Fruit fly (Drosophila melanogaster) whole organism, embryonic: ENCODE data around the gene Nepl3.

Experiments
- Bdp1 ChIP-seq: fragments of 200-800 bp; sonication (Bioruptor generic); optimal IDR thresholded peaks from 3 replicates; lab custom pipeline; 2016; ENCODE audit warnings: missing biosample characterization, missing genetic modification characterization
- CG11504 ChIP-seq: fragments of 200-800 bp; sonication (Bioruptor generic); optimal IDR thresholded peaks from 3 replicates; lab custom pipeline; 2019; ENCODE audit warnings: missing biosample characterization, mild to moderate bottlenecking, missing genetic modification characterization, moderate library complexity
- CG11696 ChIP-seq: fragments of 200-800 bp; sonication (Bioruptor generic); IDR thresholded peaks from 2 replicates; pipeline ENCODE4 v1.3.6; 2022; ENCODE audit warnings: missing biosample characterization, missing genetic modification characterization
- CG12391 ChIP-seq: fragments of 200-800 bp; sonication (Bioruptor generic); optimal IDR thresholded peaks from 3 replicates; lab custom pipeline; 2018; ENCODE audit warnings: missing biosample characterization, mild to moderate bottlenecking, missing genetic modification characterization, moderate library complexity
- CG13424 ChIP-seq: fragments of 200-800 bp; sonication (Bioruptor generic); optimal IDR thresholded peaks from 2 replicates; lab custom pipeline; 2019; ENCODE audit warnings: missing biosample characterization, mild to moderate bottlenecking, missing genetic modification characterization, moderate library complexity
- CG14710 ChIP-seq: fragments of 200-800 bp; sonication (Bioruptor generic); optimal IDR thresholded peaks from 3 replicates; lab custom pipeline; 2019; ENCODE audit warnings: missing biosample characterization, mild to moderate bottlenecking, missing genetic modification characterization, moderate library complexity
- CG15269 ChIP-seq: fragments of 200-800 bp; sonication (Bioruptor generic); optimal IDR thresholded peaks from 2 replicates; lab custom pipeline; 2018; ENCODE audit warnings: missing biosample characterization, mild to moderate bottlenecking, missing genetic modification characterization, moderate library complexity
- CG1529 ChIP-seq: fragments of 200-800 bp; sonication (Bioruptor generic); optimal IDR thresholded peaks from 3 replicates; lab custom pipeline; 2018; ENCODE audit warnings: missing biosample characterization, missing genetic modification characterization
- CG1602 ChIP-seq: fragments of 200-800 bp; sonication (Bioruptor generic); optimal IDR thresholded peaks from 3 replicates; lab custom pipeline; 2016; ENCODE audit warnings: missing biosample characterization, missing genetic modification characterization
- CG16815 ChIP-seq: fragments of 200-800 bp; sonication (Bioruptor generic); optimal IDR thresholded peaks from 3 replicates; lab custom pipeline; 2017; ENCODE audit warnings: missing biosample characterization, mild to moderate bottlenecking, missing genetic modification characterization
- CG16863 ChIP-seq: fragments of 200-800 bp; sonication (Bioruptor generic); optimal IDR thresholded peaks from 3 replicates; lab custom pipeline; 2016; ENCODE audit warnings: missing biosample characterization, missing genetic modification characterization
- CG17328 ChIP-seq: fragments of 200-800 bp; sonication (Bioruptor generic); IDR thresholded peaks from 2 replicates; pipeline ENCODE4 v1.3.6; 2022; ENCODE audit warnings: missing biosample characterization, missing genetic modification characterization
- CG17361 ChIP-seq: fragments of 200-800 bp; sonication (Bioruptor generic); IDR thresholded peaks from 3 replicates; pipeline ENCODE4 v1.3.6; 2022; ENCODE audit warnings: missing biosample characterization, missing genetic modification characterization
- CG17829 ChIP-seq: fragments of 200-800 bp; optimal IDR thresholded peaks from 2 replicates; lab custom pipeline; 2019; ENCODE audit warnings: missing biosample characterization, mild to moderate bottlenecking, missing genetic modification characterization, moderate library complexity
- CG18764 ChIP-seq: fragments of 200-800 bp; sonication (Bioruptor generic); optimal IDR thresholded peaks from 3 replicates; lab custom pipeline; 2016; ENCODE audit warnings: missing biosample characterization, missing genetic modification characterization
- CG2120 ChIP-seq: fragments of 200-800 bp; sonication (Bioruptor generic); optimal IDR thresholded peaks from 3 replicates; lab custom pipeline; 2016; ENCODE audit warnings: missing biosample characterization, missing genetic modification characterization
- CG2678 ChIP-seq: fragments of 200-800 bp; sonication (Bioruptor generic); optimal IDR thresholded peaks from 3 replicates; lab custom pipeline; 2019; ENCODE audit warnings: missing biosample characterization, mild to moderate bottlenecking, missing genetic modification characterization, moderate library complexity
- CG2712 ChIP-seq: fragments of 200-800 bp; optimal IDR thresholded peaks from 3 replicates; lab custom pipeline; 2019; ENCODE audit warnings: missing biosample characterization, mild to moderate bottlenecking, missing genetic modification characterization, moderate library complexity
- CG2875 ChIP-seq: fragments of 200-800 bp; sonication (Bioruptor generic); optimal IDR thresholded peaks from 2 replicates; lab custom pipeline; 2017; ENCODE audit warnings: missing biosample characterization, mild to moderate bottlenecking, missing genetic modification characterization, missing genetic modification reagents
- CG2889 ChIP-seq: fragments of 200-800 bp; sonication (Bioruptor generic); IDR thresholded peaks from 3 replicates; pipeline ENCODE4 v1.3.6; 2022; ENCODE audit warnings: missing biosample characterization, missing genetic modification characterization
- CG30403 ChIP-seq: fragments of 200-800 bp; sonication (Bioruptor generic); optimal IDR thresholded peaks from 3 replicates; lab custom pipeline; 2016; ENCODE audit warnings: missing biosample characterization, missing genetic modification characterization
- CG3407 ChIP-seq: fragments of 200-800 bp; sonication (Bioruptor generic); optimal IDR thresholded peaks from 2 replicates; lab custom pipeline; 2018; ENCODE audit warnings: missing biosample characterization, mild to moderate bottlenecking, missing genetic modification characterization
- CG42726 ChIP-seq: fragments of 200-800 bp; sonication (Bioruptor generic); IDR thresholded peaks from 2 replicates; pipeline ENCODE4 v1.3.6; 2022; ENCODE audit warnings: missing biosample characterization, missing genetic modification characterization; ENCODE audit not compliant: partially characterized antibody
- CG4854 ChIP-seq: fragments of 200-800 bp; sonication (Bioruptor generic); optimal IDR thresholded peaks from 2 replicates; lab custom pipeline; 2016; ENCODE audit warnings: missing biosample characterization, missing genetic modification characterization, inconsistent platforms
- CG7839 ChIP-seq: fragments of 200-800 bp; sonication (Bioruptor generic); optimal IDR thresholded peaks from 3 replicates; lab custom pipeline; 2018; ENCODE audit warnings: missing biosample characterization, mild to moderate bottlenecking, missing genetic modification characterization, moderate library complexity
- CG8281 ChIP-seq: fragments of 200-800 bp; sonication (Bioruptor generic); optimal IDR thresholded peaks from 2 replicates; lab custom pipeline; 2018; ENCODE audit warnings: missing biosample characterization, mild to moderate bottlenecking, missing genetic modification characterization, moderate library complexity
- CG9727 ChIP-seq: fragments of 200-800 bp; sonication (Bioruptor generic); optimal IDR thresholded peaks from 3 replicates; lab custom pipeline; 2017; ENCODE audit warnings: missing biosample characterization, mild to moderate bottlenecking, missing genetic modification characterization
- Fer3 ChIP-seq: fragments of 200-800 bp; sonication (Bioruptor generic); optimal IDR thresholded peaks from 2 replicates; lab custom pipeline; 2018; ENCODE audit warnings: missing biosample characterization, mild to moderate bottlenecking, missing genetic modification characterization, moderate library complexity
- Hr51 ChIP-seq, 2 experiments: fragments of 200-800 bp; sonication (Bioruptor generic); optimal IDR thresholded peaks; 2 replicates in 1 of 2; 3 replicates in 1 of 2; lab custom pipeline; 2016 to 2018; ENCODE audit warnings: missing biosample characterization in 2 of 2, missing genetic modification characterization in 2 of 2, mild to moderate bottlenecking in 1 of 2, moderate library complexity in 1 of 2
- NK7.1 ChIP-seq: fragments of 200-800 bp; sonication (Bioruptor generic); optimal IDR thresholded peaks from 3 replicates; lab custom pipeline; 2016; ENCODE audit warnings: missing biosample characterization, missing genetic modification characterization
- PHDP ChIP-seq: fragments of 200-800 bp; sonication (Bioruptor generic); optimal IDR thresholded peaks from 3 replicates; lab custom pipeline; 2018; ENCODE audit warnings: missing biosample characterization, mild to moderate bottlenecking, missing genetic modification characterization, moderate library complexity
- Sox102F ChIP-seq: fragments of 200-800 bp; sonication (Bioruptor generic); optimal IDR thresholded peaks from 2 replicates; lab custom pipeline; 2018; ENCODE audit warnings: missing biosample characterization, mild to moderate bottlenecking, missing genetic modification characterization, moderate library complexity
- Ssrp ChIP-seq: fragments of 200-800 bp; sonication (Bioruptor generic); optimal IDR thresholded peaks from 2 replicates; lab custom pipeline; 2018; ENCODE audit warnings: missing biosample characterization, mild to moderate bottlenecking, missing genetic modification characterization, moderate library complexity
- br ChIP-seq: fragments of >200 bp; optimal IDR thresholded peaks from 2 replicates; lab custom pipeline; 2017
- dimm ChIP-seq: fragments of 200-800 bp; sonication (Bioruptor generic); IDR thresholded peaks from 2 replicates; pipeline ENCODE4 v1.3.6; 2022; ENCODE audit warnings: missing biosample characterization, missing genetic modification characterization
- dmrt99B ChIP-seq: fragments of 200-800 bp; sonication (Bioruptor generic); optimal IDR thresholded peaks from 2 replicates; lab custom pipeline; 2018; ENCODE audit warnings: missing biosample characterization, mild to moderate bottlenecking, missing genetic modification characterization, moderate library complexity
- ems ChIP-seq: fragments of 200-800 bp; sonication (Bioruptor generic); optimal IDR thresholded peaks from 3 replicates; lab custom pipeline; 2016; ENCODE audit warnings: missing biosample characterization, missing genetic modification characterization
- grau ChIP-seq: fragments of 200-800 bp; optimal IDR thresholded peaks from 3 replicates; lab custom pipeline; 2019; ENCODE audit warnings: missing biosample characterization, mild to moderate bottlenecking, missing genetic modification characterization, moderate library complexity
- ken ChIP-seq: fragments of 200-800 bp; sonication (Bioruptor generic); IDR thresholded peaks from 3 replicates; pipeline ENCODE4 v1.3.6; 2022; ENCODE audit warnings: missing biosample characterization, missing genetic modification characterization
- nerfin-1 ChIP-seq: fragments of 200-800 bp; sonication (Bioruptor generic); optimal IDR thresholded peaks from 3 replicates; lab custom pipeline; 2019; ENCODE audit warnings: missing biosample characterization, mild to moderate bottlenecking, missing genetic modification characterization, moderate library complexity
- nmo ChIP-seq: fragments of 200-800 bp; sonication (Bioruptor generic); optimal IDR thresholded peaks from 2 replicates; lab custom pipeline; 2018; ENCODE audit warnings: missing biosample characterization, mild to moderate bottlenecking, missing genetic modification characterization, moderate library complexity
- prd ChIP-seq, 3 experiments: fragments of >200 bp in 2 of 3; fragments of 200-800 bp in 1 of 3; sonication (Bioruptor generic) in 1 of 3; optimal IDR thresholded peaks in 2 of 3; IDR thresholded peaks in 1 of 3; 2 replicates in 2 of 3; 3 replicates in 1 of 3; pipeline versions ENCODE4 v1.3.6 to Lab custom; 2017 to 2022; ENCODE audit warnings: missing biosample characterization in 1 of 3, missing genetic modification characterization in 1 of 3
- sens ChIP-seq: fragments of 200-800 bp; sonication (Bioruptor generic); peaks from one replicate; lab custom pipeline; 2016; ENCODE audit warnings: missing biosample characterization, missing genetic modification characterization
- sima ChIP-seq: fragments of 200-800 bp; sonication (Bioruptor generic); optimal IDR thresholded peaks from 2 replicates; lab custom pipeline; 2016; ENCODE audit warnings: missing biosample characterization, missing genetic modification characterization
- so ChIP-seq: fragments of 200-800 bp; sonication (Bioruptor generic); IDR thresholded peaks from 3 replicates; pipeline ENCODE4 v1.3.6; 2022; ENCODE audit warnings: missing biosample characterization, missing genetic modification characterization
- tio ChIP-seq: fragments of 200-800 bp; sonication (Bioruptor generic); optimal IDR thresholded peaks from 2 replicates; lab custom pipeline; 2017; ENCODE audit warnings: missing biosample characterization, missing genetic modification characterization, inconsistent platforms
- twi ChIP-seq: fragments of 200-800 bp; optimal IDR thresholded peaks from 2 replicates; lab custom pipeline; 2019; ENCODE audit warnings: missing biosample characterization, mild to moderate bottlenecking, missing genetic modification characterization, moderate library complexity
- unpg ChIP-seq: fragments of 200-800 bp; sonication (Bioruptor generic); optimal IDR thresholded peaks from 3 replicates; lab custom pipeline; 2018; ENCODE audit warnings: missing biosample characterization, mild to moderate bottlenecking, missing genetic modification characterization, moderate library complexity
- zen ChIP-seq: fragments of 200-800 bp; sonication (Bioruptor generic); optimal IDR thresholded peaks from 3 replicates; lab custom pipeline; 2018; ENCODE audit warnings: missing biosample characterization, mild to moderate bottlenecking, missing genetic modification characterization, moderate library complexity

Nepl3 gene

dm6 chr2L:5042076-5042475 lies 16.0 kb downstream of the Nepl3 start (continued):
- peak; percentile 25 for TF ChIP-seq CG18764 (GFP tag; lab: Kevin White, UChicago)
- TF ChIP-seq sens (GFP tag; lab: Kevin White, UChicago): peak; percentile 88
- TF ChIP-seq ken: peak; percentile 32; the same call in 1 of the 3 replicates
- TF ChIP-seq CG16815 (GFP tag; lab: Kevin White, UChicago): peak; percentile 5
- peak; percentile 3 for TF ChIP-seq CG1529 (GFP tag; lab: Kevin White, UChicago)
- TF ChIP-seq twi (tag; lab: Kevin White, UChicago): peak; percentile 73
- peak; percentile 11 for TF ChIP-seq Fer3 (tag; lab: Kevin White, UChicago)
- TF ChIP-seq CG11504: peak; percentile 49
- no peak for TF ChIP-seq CG42726 (GFP tag; lab: Robert Waterston, UW)
- no peak for TF ChIP-seq sima (GFP tag; lab: Kevin White, UChicago)
- TF ChIP-seq CG13424 (tag; lab: Kevin White, UChicago): peak; percentile 36
- TF ChIP-seq CG4854 (GFP tag; lab: Kevin White, UChicago): no peak
- peak; percentile 36 for TF ChIP-seq CG9727 (GFP tag; lab: Kevin White, UChicago)
- peak; percentile 30 for TF ChIP-seq CG17829
- TF ChIP-seq grau (tag; lab: Kevin White, UChicago): peak; percentile 42
- TF ChIP-seq CG17361 (GFP tag; lab: Robert Waterston, UW): peak; percentile 53; the same call in 2 of the 3 replicates
- peak; percentile 60 for TF ChIP-seq CG2712
- no peak for TF ChIP-seq dimm (GFP tag; lab: Robert Waterston, UW)
- TF ChIP-seq CG2678 (tag; lab: Kevin White, UChicago): peak; percentile 62
- TF ChIP-seq CG7839: peak; percentile 43
- TF ChIP-seq PHDP (tag; lab: Kevin White, UChicago): peak; percentile 42
- no peak for TF ChIP-seq NK7.1
- TF ChIP-seq Bdp1 (GFP tag; lab: Kevin White, UChicago): no peak
- TF ChIP-seq CG2889 (GFP tag; lab: Robert Waterston, UW): no peak
- peak; percentile 88 for TF ChIP-seq CG11696 (GFP tag; lab: Robert Waterston, UW)
- no peak for TF ChIP-seq CG3407 (GFP tag; lab: Kevin White, UChicago)
- peak; percentile 17 for TF ChIP-seq CG1602 (GFP tag; lab: Kevin White, UChicago)
- TF ChIP-seq tio (GFP tag; lab: Kevin White, UChicago): no peak
- peak; percentile 53 for TF ChIP-seq CG14710 (tag; lab: Kevin White, UChicago)
- TF ChIP-seq zen: peak; percentile 46
- no peak for TF ChIP-seq prd (optimal IDR thresholded peaks at IDR 0.05; lab: Kevin White, UChicago)
- peak; percentile 47; the same call in 2 of the 3 replicates for TF ChIP-seq prd (GFP tag; IDR thresholded peaks at IDR 0.05; lab: Robert Waterston, UW)
- TF ChIP-seq ems: no peak
- peak; percentile 46 for TF ChIP-seq Ssrp
- peak; percentile 25 for TF ChIP-seq nerfin-1 (tag; lab: Kevin White, UChicago)
- peak; percentile 42 for TF ChIP-seq CG12391
- TF ChIP-seq unpg (GFP tag; lab: Kevin White, UChicago): peak; percentile 48
- peak; percentile 30; the same call in 1 of the 2 replicates for TF ChIP-seq CG17328 (GFP tag; lab: Robert Waterston, UW)
- peak; percentile 16 for TF ChIP-seq CG2120 (GFP tag; lab: Kevin White, UChicago)
- TF ChIP-seq dmrt99B (tag; lab: Kevin White, UChicago): peak; percentile 37
- peak; percentile 27 for TF ChIP-seq nmo
- TF ChIP-seq Hr51 (GFP tag; optimal IDR thresholded peaks at IDR 0.05; lab: Kevin White, UChicago): peak in 1 of 2 experiments; percentile 40
- TF ChIP-seq so (GFP tag; lab: Robert Waterston, UW): no peak
- TF ChIP-seq CG16863 (GFP tag; lab: Kevin White, UChicago): peak; percentile 9
- no peak for TF ChIP-seq CG8281 (tag; lab: Kevin White, UChicago)
- peak; percentile 4 for TF ChIP-seq CG30403
- TF ChIP-seq CG15269 (tag; lab: Kevin White, UChicago): peak; percentile 23
- no peak for TF ChIP-seq br
- peak; percentile 41 for TF ChIP-seq Sox102F
- TF ChIP-seq CG2875 (GFP tag; lab: Kevin White, UChicago): no peak
